Fruit fly (Drosophila melanogaster) whole organism, embryonic: Measurements from ENCODE around the gene Nup107.

Experiments used
- Abd-B ChIP-seq: fragments of 200-800 bp; sonication (Bioruptor generic); optimal IDR thresholded peaks from 2 replicates; lab custom pipeline; 2018; ENCODE audit warnings: missing biosample characterization, mild to moderate bottlenecking, missing genetic modification characterization, moderate library complexity
- Aef1 ChIP-seq: fragments of 200-800 bp; sonication (Bioruptor generic); IDR thresholded peaks from 3 replicates; pipeline ENCODE4 v1.3.6; 2022; ENCODE audit warnings: missing biosample characterization, missing genetic modification characterization
- CG10462 ChIP-seq: fragments of 200-800 bp; sonication (Bioruptor generic); optimal IDR thresholded peaks from 2 replicates; lab custom pipeline; 2016; ENCODE audit warnings: missing biosample characterization, missing genetic modification characterization
- CG10654 ChIP-seq: fragments of 200-800 bp; sonication (Bioruptor generic); optimal IDR thresholded peaks from 2 replicates; lab custom pipeline; 2016; ENCODE audit warnings: missing biosample characterization, missing genetic modification characterization
- CG11504 ChIP-seq: fragments of 200-800 bp; sonication (Bioruptor generic); optimal IDR thresholded peaks from 3 replicates; lab custom pipeline; 2019; ENCODE audit warnings: missing biosample characterization, mild to moderate bottlenecking, missing genetic modification characterization, moderate library complexity
- CG13775 ChIP-seq: fragments of 200-800 bp; sonication (Bioruptor generic); optimal IDR thresholded peaks from 3 replicates; lab custom pipeline; 2017; ENCODE audit warnings: missing biosample characterization, mild to moderate bottlenecking, missing genetic modification characterization
- CG14050 ChIP-seq: fragments of 200-800 bp; sonication (Bioruptor generic); IDR thresholded peaks from 3 replicates; pipeline ENCODE4 v1.3.6; 2022; ENCODE audit warnings: missing biosample characterization, missing genetic modification characterization
- CG1529 ChIP-seq: fragments of 200-800 bp; sonication (Bioruptor generic); optimal IDR thresholded peaks from 3 replicates; lab custom pipeline; 2018; ENCODE audit warnings: missing biosample characterization, missing genetic modification characterization
- CG15479 ChIP-seq: fragments of 200-800 bp; sonication (Bioruptor generic); optimal IDR thresholded peaks from 3 replicates; lab custom pipeline; 2019; ENCODE audit warnings: missing biosample characterization, mild to moderate bottlenecking, missing genetic modification characterization, moderate library complexity
- CG15514 ChIP-seq: fragments of 200-800 bp; sonication (Bioruptor generic); optimal IDR thresholded peaks from 3 replicates; lab custom pipeline; 2017; ENCODE audit warnings: missing biosample characterization, missing genetic modification characterization, mild to moderate bottlenecking, moderate library complexity, missing genetic modification reagents
- CG15696 ChIP-seq: fragments of 200-800 bp; sonication (Bioruptor generic); optimal IDR thresholded peaks from 2 replicates; lab custom pipeline; 2019; ENCODE audit warnings: missing biosample characterization, mild to moderate bottlenecking, missing genetic modification characterization, moderate library complexity
- CG16779 ChIP-seq: fragments of 200-800 bp; sonication (Bioruptor generic); IDR thresholded peaks from 2 replicates; pipeline ENCODE4 v1.3.6; 2022; ENCODE audit warnings: missing biosample characterization, missing genetic modification characterization
- CG17912 ChIP-seq: fragments of 200-800 bp; sonication (Bioruptor generic); optimal IDR thresholded peaks from 2 replicates; lab custom pipeline; 2018; ENCODE audit warnings: missing biosample characterization, mild to moderate bottlenecking, missing genetic modification characterization
- CG18764 ChIP-seq: fragments of 200-800 bp; sonication (Bioruptor generic); optimal IDR thresholded peaks from 3 replicates; lab custom pipeline; 2016; ENCODE audit warnings: missing biosample characterization, missing genetic modification characterization
- CG2129 ChIP-seq: fragments of 200-800 bp; sonication (Bioruptor generic); IDR thresholded peaks from 2 replicates; pipeline ENCODE4 v1.3.6; 2022; ENCODE audit warnings: missing biosample characterization, missing genetic modification characterization; ENCODE audit not compliant: partially characterized antibody
- CG2712 ChIP-seq: fragments of 200-800 bp; optimal IDR thresholded peaks from 3 replicates; lab custom pipeline; 2019; ENCODE audit warnings: missing biosample characterization, mild to moderate bottlenecking, missing genetic modification characterization, moderate library complexity
- CG30431 ChIP-seq: fragments of 200-800 bp; sonication (Bioruptor generic); optimal IDR thresholded peaks from 2 replicates; lab custom pipeline; 2017; ENCODE audit warnings: missing biosample characterization, missing genetic modification characterization
- CG34224 ChIP-seq: fragments of 200-800 bp; sonication (Bioruptor generic); IDR thresholded peaks from 3 replicates; pipeline ENCODE4 v1.3.6; 2022; ENCODE audit warnings: missing biosample characterization, missing genetic modification characterization; ENCODE audit not compliant: partially characterized antibody
- CG4707 ChIP-seq: fragments of 200-800 bp; sonication (Bioruptor generic); optimal IDR thresholded peaks from 2 replicates; lab custom pipeline; 2018; ENCODE audit warnings: missing biosample characterization, mild to moderate bottlenecking, missing genetic modification characterization, moderate library complexity
- CG6254 ChIP-seq: fragments of 200-800 bp; sonication (Bioruptor generic); optimal IDR thresholded peaks from 3 replicates; lab custom pipeline; 2017; ENCODE audit warnings: mild to moderate bottlenecking, missing biosample characterization, missing genetic modification reagents, missing genetic modification characterization
- CG6791 ChIP-seq: fragments of 200-800 bp; sonication (Bioruptor generic); IDR thresholded peaks from 3 replicates; pipeline ENCODE4 v1.3.6; 2022; ENCODE audit warnings: missing biosample characterization, missing genetic modification characterization; ENCODE audit not compliant: partially characterized antibody
- CG6813 ChIP-seq: fragments of 200-800 bp; sonication (Bioruptor generic); optimal IDR thresholded peaks from 2 replicates; lab custom pipeline; 2017; ENCODE audit warnings: missing biosample characterization, missing genetic modification characterization, mild to moderate bottlenecking, moderate library complexity, missing genetic modification reagents
- CG9876 ChIP-seq: fragments of 200-800 bp; sonication (Bioruptor generic); optimal IDR thresholded peaks from 2 replicates; lab custom pipeline; 2016; ENCODE audit warnings: missing biosample characterization, missing genetic modification characterization
- Dad ChIP-seq: fragments of 200-800 bp; sonication (Bioruptor generic); optimal IDR thresholded peaks from 3 replicates; lab custom pipeline; 2016; ENCODE audit warnings: missing biosample characterization, missing genetic modification characterization
- Dek ChIP-seq: fragments of 200-800 bp; sonication (Bioruptor generic); optimal IDR thresholded peaks from 3 replicates; lab custom pipeline; 2019; ENCODE audit warnings: missing biosample characterization, mild to moderate bottlenecking, missing genetic modification characterization, moderate library complexity
- Meics ChIP-seq: fragments of 200-800 bp; sonication (Bioruptor generic); optimal IDR thresholded peaks from 2 replicates; lab custom pipeline; 2017; ENCODE audit warnings: missing biosample characterization, mild to moderate bottlenecking, missing genetic modification characterization
- NC2α ChIP-seq: fragments of 200-800 bp; sonication (Bioruptor generic); optimal IDR thresholded peaks from 2 replicates; lab custom pipeline; 2016; ENCODE audit warnings: missing biosample characterization, missing genetic modification characterization
- NK7.1 ChIP-seq: fragments of 200-800 bp; sonication (Bioruptor generic); optimal IDR thresholded peaks from 3 replicates; lab custom pipeline; 2016; ENCODE audit warnings: missing biosample characterization, missing genetic modification characterization
- Oaz ChIP-seq: fragments of 200-800 bp; sonication (Bioruptor generic); IDR thresholded peaks from 2 replicates; pipeline ENCODE4 v1.3.6; 2022; ENCODE audit warnings: missing biosample characterization, missing genetic modification characterization
- Pdp1 ChIP-seq, 2 experiments: fragments of 200-800 bp; sonication (Bioruptor generic); optimal IDR thresholded peaks; 3 replicates each; lab custom pipeline; 2016; ENCODE audit warnings: missing biosample characterization in 2 of 2, missing genetic modification characterization in 2 of 2, mild to moderate bottlenecking in 1 of 2, moderate library complexity in 1 of 2
- Poxn ChIP-seq: fragments of 200-800 bp; sonication (Bioruptor generic); IDR thresholded peaks from 2 replicates; pipeline ENCODE4 v1.3.6; 2022; ENCODE audit warnings: missing biosample characterization, missing genetic modification characterization
- Sox100B ChIP-seq: fragments of 200-800 bp; sonication (Bioruptor generic); optimal IDR thresholded peaks from 3 replicates; lab custom pipeline; 2018; ENCODE audit warnings: missing biosample characterization, mild to moderate bottlenecking, missing genetic modification characterization
- Sry-δ ChIP-seq: fragments of 200-800 bp; sonication (Bioruptor generic); optimal IDR thresholded peaks from 2 replicates; lab custom pipeline; 2016; ENCODE audit warnings: missing biosample characterization, missing genetic modification characterization
- cad ChIP-seq: fragments of >200 bp; optimal IDR thresholded peaks from 2 replicates; lab custom pipeline; 2017; ENCODE audit warnings: missing biosample characterization, missing genetic modification characterization
- cato ChIP-seq: fragments of 200-800 bp; sonication (Bioruptor generic); optimal IDR thresholded peaks from 2 replicates; lab custom pipeline; 2016; ENCODE audit warnings: missing biosample characterization, missing genetic modification characterization, borderline replicate concordance
- ewg ChIP-seq: fragments of 200-800 bp; sonication (Bioruptor generic); optimal IDR thresholded peaks from 3 replicates; lab custom pipeline; 2017; ENCODE audit warnings: mild to moderate bottlenecking, missing biosample characterization, missing genetic modification reagents, missing genetic modification characterization
- gem ChIP-seq: fragments of 200-800 bp; sonication (Bioruptor generic); optimal IDR thresholded peaks from 2 replicates; lab custom pipeline; 2019; ENCODE audit warnings: missing biosample characterization, mild to moderate bottlenecking, missing genetic modification characterization, moderate library complexity
- gfzf ChIP-seq: fragments of 200-800 bp; sonication (Bioruptor generic); optimal IDR thresholded peaks from 2 replicates; lab custom pipeline; 2016; ENCODE audit warnings: missing biosample characterization, mild to moderate bottlenecking, missing genetic modification characterization, moderate library complexity
- gsb-n ChIP-seq: fragments of 200-800 bp; sonication (Bioruptor generic); optimal IDR thresholded peaks from 3 replicates; lab custom pipeline; 2018; ENCODE audit warnings: missing biosample characterization, mild to moderate bottlenecking, missing genetic modification characterization
- lola ChIP-seq, 3 experiments: fragments of >200 bp in 2 of 3; fragments of 200-800 bp in 1 of 3; sonication (Bioruptor generic) in 1 of 3; optimal IDR thresholded peaks; 2 replicates each; lab custom pipeline; 2017 to 2019; ENCODE audit warnings: missing biosample characterization in 3 of 3, missing genetic modification characterization in 3 of 3, mild to moderate bottlenecking in 1 of 3, moderate library complexity in 1 of 3
- odd ChIP-seq: fragments of 200-800 bp; sonication (Bioruptor generic); optimal IDR thresholded peaks from 2 replicates; lab custom pipeline; 2017; ENCODE audit warnings: missing biosample characterization, mild to moderate bottlenecking, missing genetic modification characterization
- p53 ChIP-seq: fragments of 200-800 bp; sonication (Bioruptor generic); optimal IDR thresholded peaks from 2 replicates; lab custom pipeline; 2016; ENCODE audit warnings: missing biosample characterization, missing genetic modification characterization
- pan ChIP-seq, 4 experiments: fragments of >200 bp in 3 of 4; fragments of 200-800 bp in 1 of 4; sonication (Bioruptor generic) in 1 of 4; optimal IDR thresholded peaks in 3 of 4; IDR thresholded peaks in 1 of 4; 2 replicates each; pipeline versions ENCODE4 v1.3.6 to Lab custom; 2017 to 2022; ENCODE audit warnings: missing biosample characterization in 2 of 4, missing genetic modification characterization in 2 of 4, mixed read lengths in 1 of 4
- pb ChIP-seq: fragments of 200-800 bp; sonication (Bioruptor generic); optimal IDR thresholded peaks from 3 replicates; lab custom pipeline; 2016; ENCODE audit warnings: missing biosample characterization, missing genetic modification characterization
- pnt ChIP-seq: fragments of 200-800 bp; sonication (Bioruptor generic); optimal IDR thresholded peaks from 3 replicates; lab custom pipeline; 2016; ENCODE audit warnings: missing biosample characterization, missing genetic modification characterization
- pros ChIP-seq: fragments of 200-800 bp; sonication (Bioruptor generic); optimal IDR thresholded peaks from 3 replicates; lab custom pipeline; 2019; ENCODE audit warnings: missing biosample characterization, mild to moderate bottlenecking, missing genetic modification characterization, moderate library complexity
- trh ChIP-seq: fragments of 200-800 bp; sonication (Bioruptor generic); optimal IDR thresholded peaks from 2 replicates; lab custom pipeline; 2016; ENCODE audit warnings: missing biosample characterization, missing genetic modification characterization

Gene Nup107

dm6 chr2L:10736993-10737756 lies 1.3 kb upstream of the Nup107 start, which contains the start of the genes Vha16-5 and CG12299 (continued):
- TF ChIP-seq gem (tag; lab: Kevin White, UChicago) (peak; percentile 93), pan (optimal IDR thresholded peaks at IDR 0.05; lab: Kevin White, UChicago) (no peak), pan (GFP tag; optimal IDR thresholded peaks at IDR 0.05 in 1 of 2, IDR thresholded peaks at IDR 0.05 in 1 of 2) (peak in 1 of 2 experiments; percentile 88), Meics (GFP tag; lab: Kevin White, UChicago) (peak; percentile 70), CG15479 (GFP tag; lab: Kevin White, UChicago) (no peak), cad (GFP tag; lab: Kevin White, UChicago) (no peak), odd (no peak), NC2α (peak; percentile 14), CG14050 (GFP tag; lab: Robert Waterston, UW) (peak; percentile 87), cato (peak; percentile 64), CG6791 (GFP tag; lab: Robert Waterston, UW) (peak; percentile 90), CG9876 (peak; percentile 92), p53 (GFP tag; lab: Kevin White, UChicago) (peak; percentile 68), CG30431 (GFP tag; lab: Kevin White, UChicago) (peak; percentile 54), NK7.1 (peak; percentile 53), gfzf (GFP tag; lab: Kevin White, UChicago) (peak; percentile 30), pros (no peak), CG10462 (GFP tag; lab: Kevin White, UChicago) (peak; percentile 70), CG2712 (peak; percentile 81), lola (GFP tag; optimal IDR thresholded peaks at IDR 0.05; lab: Kevin White, UChicago) (peak in 1 of 3 experiments; percentile 84), CG6813 (GFP tag; lab: Kevin White, UChicago) (peak; percentile 2), trh (GFP tag; lab: Kevin White, UChicago) (peak; percentile 50), CG2129 (peak; percentile 30; the same call in 1 of the 2 replicates), Poxn (peak; percentile 21; the same call in 1 of the 2 replicates), CG6254 (GFP tag; lab: Kevin White, UChicago) (no peak), CG4707 (no peak), CG1529 (no peak), CG17912 (GFP tag; lab: Kevin White, UChicago) (no peak), Pdp1 (GFP tag; optimal IDR thresholded peaks at IDR 0.05; lab: Kevin White, UChicago) (peak; percentile 84 to 88), Aef1 (GFP tag; lab: Robert Waterston, UW) (peak; percentile 92), Abd-B (peak; percentile 71), Sox100B (no peak), CG11504 (no peak), CG13775 (GFP tag; lab: Kevin White, UChicago) (peak; percentile 91), Dek (tag; lab: Kevin White, UChicago) (peak; percentile 56), CG10654 (GFP tag; lab: Kevin White, UChicago) (peak; percentile 85), CG15696 (tag; lab: Kevin White, UChicago) (peak; percentile 88), pb (peak; percentile 69), CG16779 (GFP tag; lab: Robert Waterston, UW) (peak; percentile 86), CG18764 (GFP tag; lab: Kevin White, UChicago) (peak; percentile 99), Dad (GFP tag; lab: Kevin White, UChicago) (peak; percentile 94), gsb-n (tag; lab: Kevin White, UChicago) (no peak), Sry-δ (peak; percentile 71), pnt (GFP tag; lab: Kevin White, UChicago) (peak; percentile 79), CG15514 (GFP tag; lab: Kevin White, UChicago) (peak; percentile 83), Oaz (GFP tag; lab: Robert Waterston, UW) (peak; percentile 78), ewg (peak; percentile 74), CG34224 (GFP tag; lab: Robert Waterston, UW) (peak; percentile 80)
